Worm (Caenorhabditis elegans) whole organism, L3 larva: ENCODE data around the gene chtb-1.

ENCODE experiments used
- ZK546.5 ChIP-seq: sonication (generic microtip); optimal IDR thresholded peaks from 2 replicates; lab custom pipeline; 2017; ENCODE audit warnings: missing biosample characterization, missing genetic modification characterization
- aly-2 ChIP-seq: fragments of 150-350 bp; optimal IDR thresholded peaks from 2 replicates; lab custom pipeline; 2014; ENCODE audit warnings: missing biosample characterization, missing genetic modification characterization
- ceh-16 ChIP-seq: sonication (generic microtip); optimal IDR thresholded peaks from 2 replicates; lab custom pipeline; 2017; ENCODE audit warnings: missing biosample characterization, missing genetic modification characterization
- ceh-82 ChIP-seq: fragments of 150-350 bp; optimal IDR thresholded peaks from 2 replicates; lab custom pipeline; 2014; ENCODE audit warnings: missing biosample characterization, missing genetic modification characterization
- egl-5 ChIP-seq: fragments of 150-350 bp; optimal IDR thresholded peaks from 2 replicates; lab custom pipeline; 2017; ENCODE audit warnings: missing biosample characterization, missing genetic modification reagents, missing genetic modification characterization, inconsistent platforms
- elt-3 ChIP-seq, 3 experiments: fragments of 150-350 bp in 1 of 3; sonication (generic microtip) in 2 of 3; optimal IDR thresholded peaks; 2 replicates in 2 of 3; 4 replicates in 1 of 3; lab custom pipeline; 2014 to 2017; ENCODE audit warnings: missing biosample characterization in 3 of 3, missing genetic modification characterization in 3 of 3
- fkh-2 ChIP-seq: fragments of 150-350 bp; optimal IDR thresholded peaks from 2 replicates; lab custom pipeline; 2014; ENCODE audit warnings: missing biosample characterization, missing genetic modification reagents, missing genetic modification characterization
- hmg-11 ChIP-seq: sonication (generic microtip); optimal IDR thresholded peaks from 2 replicates; lab custom pipeline; 2016; ENCODE audit warnings: missing genetic modification characterization, missing compliant biosample characterization
- jun-1 ChIP-seq: fragments of 150-350 bp; optimal IDR thresholded peaks from 2 replicates; lab custom pipeline; 2014; ENCODE audit warnings: missing biosample characterization, missing genetic modification reagents, missing genetic modification characterization
- lin-15B ChIP-seq: fragments of 150-350 bp; optimal IDR thresholded peaks from 2 replicates; lab custom pipeline; 2014; ENCODE audit warnings: missing biosample characterization, missing genetic modification characterization
- lin-39 ChIP-seq: fragments of 150-350 bp; optimal IDR thresholded peaks from 2 replicates; lab custom pipeline; 2018; ENCODE audit warnings: missing biosample characterization, missing genetic modification reagents, missing genetic modification characterization
- lsy-12 ChIP-seq: sonication (generic microtip); optimal IDR thresholded peaks from 2 replicates; lab custom pipeline; 2016; ENCODE audit warnings: mild to moderate bottlenecking, missing genetic modification characterization, missing compliant biosample characterization
- mml-1 ChIP-seq: fragments of 150-350 bp; sonication (generic microtip); optimal IDR thresholded peaks from 3 replicates; lab custom pipeline; 2014; ENCODE audit warnings: missing biosample characterization, missing genetic modification characterization
- nhr-11 ChIP-seq: fragments of 150-350 bp; optimal IDR thresholded peaks from 2 replicates; lab custom pipeline; 2014; ENCODE audit warnings: missing biosample characterization, missing genetic modification characterization
- nhr-237 ChIP-seq: fragments of 150-350 bp; optimal IDR thresholded peaks from 2 replicates; lab custom pipeline; 2014; ENCODE audit warnings: missing biosample characterization, missing genetic modification characterization
- nhr-25 ChIP-seq: sonication (generic microtip); optimal IDR thresholded peaks from 2 replicates; lab custom pipeline; 2017; ENCODE audit warnings: missing biosample characterization, missing genetic modification characterization
- nhr-28 ChIP-seq: fragments of 150-350 bp; optimal IDR thresholded peaks from 2 replicates; lab custom pipeline; 2014; ENCODE audit warnings: missing biosample characterization, missing genetic modification characterization
- nhr-43 ChIP-seq: sonication (generic microtip); optimal IDR thresholded peaks from 2 replicates; lab custom pipeline; 2016; ENCODE audit warnings: mild to moderate bottlenecking, missing genetic modification characterization, missing compliant biosample characterization; ENCODE audit not compliant: poor library complexity, severe bottlenecking
- nhr-76 ChIP-seq: fragments of 150-350 bp; sonication (generic microtip); optimal IDR thresholded peaks from 5 replicates; lab custom pipeline; 2014; ENCODE audit warnings: missing biosample characterization, missing genetic modification characterization
- nhr-77 ChIP-seq: fragments of 150-350 bp; optimal IDR thresholded peaks from 2 replicates; lab custom pipeline; 2014; ENCODE audit warnings: missing biosample characterization, missing genetic modification characterization
- pqm-1 ChIP-seq: fragments of 150-350 bp; optimal IDR thresholded peaks from 2 replicates; lab custom pipeline; 2017; ENCODE audit warnings: missing biosample characterization, missing genetic modification characterization, inconsistent platforms
- skn-1 ChIP-seq: fragments of 150-350 bp; optimal IDR thresholded peaks from 2 replicates; lab custom pipeline; 2014; ENCODE audit warnings: missing biosample characterization, missing genetic modification characterization
- snpc-4 ChIP-seq: fragments of 150-350 bp; optimal IDR thresholded peaks from 2 replicates; lab custom pipeline; 2014; ENCODE audit warnings: missing biosample characterization, missing genetic modification characterization
- unc-39 ChIP-seq: sonication (generic microtip); optimal IDR thresholded peaks from 4 replicates; lab custom pipeline; 2017; ENCODE audit warnings: missing biosample characterization, missing genetic modification characterization
- unc-62 ChIP-seq: fragments of 150-350 bp; sonication (generic microtip); optimal IDR thresholded peaks from 4 replicates; lab custom pipeline; 2014; ENCODE audit warnings: missing biosample characterization, missing genetic modification reagents, missing genetic modification characterization
- ztf-4 ChIP-seq: fragments of 150-350 bp; optimal IDR thresholded peaks from 2 replicates; lab custom pipeline; 2014; ENCODE audit warnings: missing biosample characterization, missing genetic modification characterization

Gene chtb-1

DNA sequence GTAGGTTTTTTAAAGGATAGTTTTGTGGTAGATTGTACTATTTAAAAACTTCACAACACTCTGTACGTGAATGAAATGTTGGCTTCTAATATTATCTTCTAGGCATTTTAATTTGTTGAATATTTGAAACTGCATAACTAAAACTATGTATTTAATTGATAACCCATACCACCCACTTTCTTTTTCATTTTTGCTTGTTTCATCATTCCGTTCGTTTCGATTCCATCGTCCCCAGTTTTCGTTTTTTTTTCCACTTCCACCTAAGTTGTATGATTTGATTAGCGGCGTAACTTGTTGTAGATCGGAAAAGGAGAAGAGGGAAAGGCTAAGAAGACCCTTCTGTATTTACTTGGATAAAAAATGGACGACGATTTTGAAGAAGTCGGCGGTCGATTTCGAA, 55.3 kb downstream of the chtb-1 start, which contains the start of gene K01B6.3:
Gene K01B6.3, plus strand, starts transcription at position 301 of the 400 bp plus-strand sequence.
- TF ChIP-seq nhr-76 (tag; lab: Kevin White, UChicago) (no peak), mml-1 (tag; lab: Kevin White, UChicago) (no peak), nhr-11 (tag; lab: Kevin White, UChicago) (no peak), nhr-237 (tag; lab: Kevin White, UChicago) (no peak), unc-39 (tag; lab: Kevin White, UChicago) (no peak), jun-1 (no peak), lin-39 (tag; lab: Kevin White, UChicago) (no peak), egl-5 (tag; lab: Kevin White, UChicago) (no peak), lsy-12 (tag; lab: Kevin White, UChicago) (no peak), ceh-82 (tag; lab: Kevin White, UChicago) (no peak), nhr-25 (no peak), ceh-16 (no peak), ztf-4 (tag; lab: Kevin White, UChicago) (no peak), hmg-11 (tag; lab: Kevin White, UChicago) (no peak), ZK546.5 (tag; lab: Kevin White, UChicago) (no peak), pqm-1 (tag; lab: Kevin White, UChicago) (no peak), lin-15B (tag; lab: Kevin White, UChicago) (no peak), elt-3 (tag; optimal IDR thresholded peaks at IDR 0.05; lab: Kevin White, UChicago) (no peak), aly-2 (no peak), nhr-43 (tag; lab: Kevin White, UChicago) (no peak)
- TF ChIP-seq, all 47 proteins: peak for 0

DNA sequence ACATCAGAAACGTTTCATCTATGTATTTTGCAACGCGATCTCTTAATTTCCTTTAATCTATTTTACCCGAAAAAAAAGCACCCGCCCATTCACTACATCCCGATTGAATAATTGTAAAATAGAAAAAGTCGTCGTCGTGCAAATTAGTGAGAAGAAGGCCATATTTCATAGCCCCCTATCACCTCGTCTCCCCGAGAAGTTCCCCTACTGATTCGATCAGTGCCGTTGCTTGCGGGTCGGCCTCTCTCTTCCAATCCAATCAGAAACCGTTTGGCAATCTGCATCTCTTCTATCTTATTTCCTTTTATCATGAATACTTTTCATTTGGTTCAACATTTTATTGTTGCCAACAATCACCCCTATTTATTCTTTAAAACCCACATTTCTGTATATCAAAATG, 56.1 kb downstream of the chtb-1 start:
- TF ChIP-seq nhr-11 (tag; lab: Kevin White, UChicago) (no peak), nhr-28 (tag; lab: Kevin White, UChicago) (no peak), nhr-77 (no peak), fkh-2 (tag; lab: Kevin White, UChicago) (no peak), nhr-76 (tag; lab: Kevin White, UChicago) (no peak), skn-1 (tag; lab: Kevin White, UChicago) (no peak), snpc-4 (tag; lab: Kevin White, UChicago) (no peak), nhr-25 (no peak), ZK546.5 (tag; lab: Kevin White, UChicago) (no peak), egl-5 (tag; lab: Kevin White, UChicago) (no peak), lin-15B (tag; lab: Kevin White, UChicago) (no peak), unc-62 (GFP tag; lab: Kevin White, UChicago) (no peak)
